Fruit fly (Drosophila melanogaster) S2 (cell line): ENCODE measurements around the gene CG45049.

Experiments
- CG8478 ChIP-seq: fragments of >200 bp; optimal IDR thresholded peaks from 2 replicates; lab custom pipeline; 2018
- CTCF ChIP-seq, 2 experiments: fragments of >200 bp; optimal IDR thresholded peaks; 2 replicates each; lab custom pipeline; 2018

DNA sequence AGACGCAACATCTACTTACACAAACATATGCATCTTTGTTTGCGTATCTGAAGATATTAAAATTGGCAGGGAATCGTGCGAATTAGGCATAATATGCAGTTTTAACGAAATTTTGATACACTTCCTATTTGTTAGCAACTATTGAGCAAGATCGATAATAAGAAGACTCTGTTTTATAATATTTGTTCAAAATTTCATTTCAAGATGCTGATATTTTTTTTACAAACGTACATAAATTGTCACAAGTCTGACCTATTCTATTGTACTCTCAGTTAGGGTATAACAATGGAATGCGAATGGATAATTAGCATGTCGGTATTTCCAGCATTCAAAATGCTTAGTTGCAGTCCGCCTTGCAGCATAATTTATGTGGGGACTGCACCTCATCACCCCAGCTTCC, 1.1 kb downstream of the CG45049 start:
- TF ChIP-seq CG8478 (lab: Kevin White, UChicago) (no peak), CTCF (optimal IDR thresholded peaks at IDR 0.05; lab: Kevin White, UChicago) (no peak)
